Worm (Caenorhabditis elegans) whole organism, dauer: Measurements from ENCODE around the gene K12H4.2.

Source experiments
- unc-62 ChIP-seq: sonication (generic microtip); optimal IDR thresholded peaks from 2 replicates; lab custom pipeline; 2017; ENCODE audit warnings: missing biosample characterization, missing genetic modification reagents, missing genetic modification characterization

The K12H4.2 gene

ce11 chrIII:8091408-8091807, 43.9 kb downstream of the K12H4.2 start, which contains the start of gene idi-1:
idi-1 (plus strand) TSS chrIII:8091708.
- no peak for TF ChIP-seq unc-62 (GFP tag; lab: Kevin White, UChicago)

ce11 chrIII:8093079-8093623, 45.6 kb downstream of the K12H4.2 start, which contains the start of gene K06H7.2:
K06H7.2 (plus strand) TSS chrIII:8093573.
- no peak for TF ChIP-seq unc-62 (GFP tag; lab: Kevin White, UChicago)
